Fruit fly (Drosophila melanogaster): ENCODE data around the gene Atg8a.

DNA sequence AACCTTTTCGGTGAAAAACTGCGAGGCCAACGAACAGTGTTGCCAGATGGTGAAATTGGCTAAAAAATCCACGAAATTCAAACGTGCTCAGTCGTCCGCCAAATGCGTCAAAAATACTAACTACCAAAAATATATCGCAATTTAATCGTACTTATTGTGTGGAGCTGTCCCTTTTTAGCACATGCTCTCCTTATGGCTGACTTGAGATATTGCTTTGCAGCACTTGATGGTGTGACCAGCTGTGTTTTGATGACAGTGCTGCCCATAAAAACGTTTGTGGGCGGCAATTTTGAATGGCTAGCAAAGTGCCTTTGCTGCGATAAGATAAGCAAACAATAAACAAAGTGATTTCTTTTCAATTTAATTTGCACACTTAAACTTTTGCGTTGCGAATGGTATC is 3.9 kb downstream of the Atg8a start, which contains the start of gene Tango5:
- TF ChIP-seq CG6254 (GFP tag; optimal IDR thresholded peaks at IDR 0.05) (no peak), CG17612 (GFP tag; IDR thresholded peaks at IDR 0.05) (no peak), CG7745 (tag; optimal IDR thresholded peaks at IDR 0.05) (no peak), luna (GFP tag; optimal IDR thresholded peaks at IDR 0.05) (no peak), CHES-1-like (GFP tag; optimal IDR thresholded peaks at IDR 0.05) (peak; percentile 21), CG8944 (GFP tag; optimal IDR thresholded peaks at IDR 0.05) (no peak), CG18599 (GFP tag; optimal IDR thresholded peaks at IDR 0.05) (no peak), HLHmδ (GFP tag; optimal IDR thresholded peaks at IDR 0.05) (no peak), CG11247 (GFP tag; IDR thresholded peaks at IDR 0.05) (no peak), h (optimal IDR thresholded peaks at IDR 0.05) (no peak), Lpt (GFP tag; optimal IDR thresholded peaks at IDR 0.05) (no peak), CG17385 (GFP tag; optimal IDR thresholded peaks at IDR 0.05) (no peak)
